Fruit fly (Drosophila melanogaster) whole organism, embryonic: Measurements from ENCODE around the gene CG9316.

ENCODE experiments used
- CG10147 ChIP-seq: fragments of 200-800 bp; sonication (Bioruptor generic); optimal IDR thresholded peaks from 2 replicates; lab custom pipeline; 2019; ENCODE audit warnings: missing biosample characterization, mild to moderate bottlenecking, missing genetic modification characterization, moderate library complexity
- CG13775 ChIP-seq: fragments of 200-800 bp; sonication (Bioruptor generic); optimal IDR thresholded peaks from 3 replicates; lab custom pipeline; 2017; ENCODE audit warnings: missing biosample characterization, mild to moderate bottlenecking, missing genetic modification characterization
- CG18619 ChIP-seq: fragments of 200-800 bp; sonication (Bioruptor generic); optimal IDR thresholded peaks from 3 replicates; lab custom pipeline; 2017; ENCODE audit warnings: missing biosample characterization, mild to moderate bottlenecking, missing genetic modification characterization
- CG3838 ChIP-seq: fragments of 200-800 bp; sonication (Bioruptor generic); optimal IDR thresholded peaks from 3 replicates; lab custom pipeline; 2016; ENCODE audit warnings: missing biosample characterization, missing genetic modification characterization
- CG7357 ChIP-seq: fragments of 200-800 bp; sonication (Bioruptor generic); IDR thresholded peaks from 3 replicates; pipeline ENCODE4 v1.3.6; 2022; ENCODE audit warnings: missing biosample characterization, missing genetic modification characterization
- CG8478 ChIP-seq: fragments of >200 bp; optimal IDR thresholded peaks from 2 replicates; lab custom pipeline; 2018
- CG9932 ChIP-seq: fragments of 200-800 bp; sonication (Bioruptor generic); IDR thresholded peaks from 2 replicates; pipeline ENCODE4 v1.3.6; 2022; ENCODE audit warnings: missing biosample characterization, missing genetic modification characterization
- Scr ChIP-seq: fragments of 200-800 bp; sonication (Bioruptor generic); IDR thresholded peaks from 2 replicates; pipeline ENCODE4 v1.3.6; 2022; ENCODE audit warnings: missing biosample characterization, missing genetic modification characterization; ENCODE audit not compliant: partially characterized antibody
- ara ChIP-seq: fragments of 200-800 bp; sonication (Bioruptor generic); IDR thresholded peaks from 2 replicates; pipeline ENCODE4 v1.3.6; 2022; ENCODE audit warnings: missing biosample characterization, missing genetic modification characterization
- chn ChIP-seq: fragments of 200-800 bp; sonication (Bioruptor generic); optimal IDR thresholded peaks from 2 replicates; lab custom pipeline; 2016; ENCODE audit warnings: missing biosample characterization, missing genetic modification characterization
- croc ChIP-seq: fragments of 200-800 bp; sonication (Bioruptor generic); conservative IDR thresholded peaks from 3 replicates; pipeline ENCODE4 v1.3.6; 2022; ENCODE audit warnings: missing biosample characterization, missing genetic modification characterization
- crol ChIP-seq: fragments of 200-800 bp; sonication (Bioruptor generic); IDR thresholded peaks from 2 replicates; pipeline ENCODE4 v1.3.6; 2022; ENCODE audit warnings: missing biosample characterization, missing genetic modification characterization
- fd102C ChIP-seq: fragments of 200-800 bp; sonication (Bioruptor generic); optimal IDR thresholded peaks from 2 replicates; lab custom pipeline; 2018; ENCODE audit warnings: missing biosample characterization, mild to moderate bottlenecking, missing genetic modification characterization, moderate library complexity
- jumu ChIP-seq: fragments of 200-800 bp; sonication (Bioruptor generic); optimal IDR thresholded peaks from 3 replicates; lab custom pipeline; 2016; ENCODE audit warnings: missing biosample characterization, missing genetic modification characterization

DNA sequence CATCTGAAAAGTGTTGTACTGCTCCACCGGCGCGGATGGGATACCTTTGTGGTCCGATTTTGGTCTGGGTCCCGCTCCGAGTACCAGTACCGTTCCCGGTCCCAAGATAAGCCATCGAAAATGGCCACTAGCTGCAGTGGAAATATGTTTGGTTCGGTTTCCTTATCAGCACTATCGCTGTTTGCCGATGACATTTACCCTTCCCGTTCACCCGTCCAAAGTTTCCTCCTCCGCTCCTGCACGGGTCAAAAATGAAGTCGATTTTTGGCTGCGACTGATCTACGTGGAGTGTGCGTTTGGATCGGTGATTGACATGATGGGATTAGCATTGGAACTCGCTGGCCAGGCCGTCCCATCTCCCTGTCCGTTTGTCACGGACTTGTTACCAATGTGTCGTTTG lies 48.1 kb upstream of the CG9316 start:
- TF ChIP-seq croc (GFP tag; lab: Robert Waterston, UW) (no peak), CG7357 (GFP tag; lab: Robert Waterston, UW) (no peak), CG8478 (no peak), Scr (no peak), CG10147 (GFP tag; lab: Kevin White, UChicago) (no peak), chn (GFP tag; lab: Kevin White, UChicago) (no peak), CG18619 (GFP tag; lab: Kevin White, UChicago) (no peak), fd102C (no peak), jumu (GFP tag; lab: Kevin White, UChicago) (no peak), CG3838 (GFP tag; lab: Kevin White, UChicago) (no peak), CG9932 (GFP tag; lab: Robert Waterston, UW) (no peak), crol (GFP tag; lab: Robert Waterston, UW) (peak; percentile 63), CG13775 (GFP tag; lab: Kevin White, UChicago) (no peak), ara (GFP tag; lab: Robert Waterston, UW) (no peak)
